Fruit fly (Drosophila melanogaster): ENCODE measurements around the gene Bre1.

Gene Bre1

DNA sequence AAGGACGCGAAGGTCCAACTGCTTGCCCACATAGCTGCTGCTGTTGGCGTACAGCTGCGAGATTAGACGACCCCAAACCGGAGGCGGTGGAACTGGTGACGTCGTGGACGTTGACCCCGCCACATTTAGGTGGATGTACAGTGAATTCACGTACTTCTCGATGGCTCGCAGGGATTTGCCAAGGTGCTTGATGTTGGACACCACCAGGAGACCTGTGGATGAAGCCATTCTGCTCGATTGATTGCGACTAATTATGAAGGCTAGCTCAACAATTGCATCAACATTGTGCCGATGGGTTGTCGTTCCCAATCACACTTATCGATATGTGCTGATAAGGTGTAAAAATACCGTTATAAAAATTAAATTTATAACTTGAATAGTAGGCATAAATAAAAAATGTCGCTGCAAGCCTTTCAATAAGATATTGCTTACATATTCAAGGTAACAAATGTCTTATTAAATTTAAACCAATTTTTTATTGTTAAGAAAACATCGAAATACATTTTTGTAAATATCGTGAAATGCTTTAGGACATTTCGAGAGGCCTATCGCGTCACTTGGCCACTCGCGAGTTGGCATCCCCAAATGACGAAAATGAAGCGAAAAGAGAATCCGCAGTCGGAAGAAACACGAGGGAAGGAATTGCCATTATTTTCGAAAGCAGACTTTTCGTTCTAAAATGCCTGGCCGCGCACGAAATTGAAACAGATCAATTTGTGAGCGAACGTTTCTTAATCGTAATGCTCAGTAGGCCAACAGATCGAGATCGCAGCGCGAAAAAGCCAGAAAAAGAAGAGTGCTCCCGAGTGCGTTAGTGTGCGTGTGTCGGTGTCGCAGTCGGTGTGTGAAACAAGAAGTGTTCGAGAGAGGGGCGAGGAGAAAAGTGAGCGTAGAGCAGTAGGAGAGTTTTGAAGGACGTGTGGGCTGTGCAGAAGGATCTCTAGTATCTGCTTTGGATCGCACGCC is 25.2 kb downstream of the Bre1 start, which contains the start of the genes Ppat-Dpck and scny (continued):
- no peak for TF ChIP-seq tx (GFP tag; optimal IDR thresholded peaks at IDR 0.05)
- TF ChIP-seq nmo (GFP tag; optimal IDR thresholded peaks at IDR 0.05) = peak; percentile 68
- no peak for TF ChIP-seq CG32772 (GFP tag; IDR thresholded peaks at IDR 0.05)
- TF ChIP-seq Vsx1 (GFP tag; optimal IDR thresholded peaks at IDR 0.05) = no peak
- no peak for TF ChIP-seq E2f2 (GFP tag; IDR thresholded peaks at IDR 0.05)
- TF ChIP-seq dimm (GFP tag; IDR thresholded peaks at IDR 0.05) = no peak
- TF ChIP-seq CG6791 (GFP tag; IDR thresholded peaks at IDR 0.05; ENCODE audit: partially characterized antibody) = peak; percentile 88
- TF ChIP-seq CG1647 (GFP tag; optimal IDR thresholded peaks at IDR 0.05) = no peak
- TF ChIP-seq lola (GFP tag; optimal IDR thresholded peaks at IDR 0.05) = peak in 1 of 3 experiments; percentile 23
- no peak for TF ChIP-seq CG6254 (GFP tag; optimal IDR thresholded peaks at IDR 0.05)
- TF ChIP-seq CG8388 (GFP tag; optimal IDR thresholded peaks at IDR 0.05) = no peak
- TF ChIP-seq fd64A (GFP tag; optimal IDR thresholded peaks at IDR 0.05) = no peak
- peak; percentile 97 for TF ChIP-seq unc-4 (GFP tag; IDR thresholded peaks at IDR 0.05; ENCODE audit: partially characterized antibody)
- TF ChIP-seq CG11247 (GFP tag; IDR thresholded peaks at IDR 0.05) = 0 out of 2 replicates have a peak, but pooled peaks have one; percentile 30
- no peak for TF ChIP-seq Nf-YB (GFP tag; optimal IDR thresholded peaks at IDR 0.05)
- TF ChIP-seq otp (GFP tag; IDR thresholded peaks at IDR 0.05) = no peak
- no peak for TF ChIP-seq CG12104 (GFP tag; optimal IDR thresholded peaks at IDR 0.05)
- peak; percentile 10 for TF ChIP-seq gro (GFP tag; optimal IDR thresholded peaks at IDR 0.05)
- TF ChIP-seq Taf1 (GFP tag; IDR thresholded peaks at IDR 0.05) = 0 out of 2 replicates have a peak, but pooled peaks have one; percentile 13
- TF ChIP-seq Sry-β (GFP tag; optimal IDR thresholded peaks at IDR 0.05) = peak; percentile 0
- peak; percentile 70 for TF ChIP-seq CG10267 (tag; optimal IDR thresholded peaks at IDR 0.05)
- peak; percentile 48; the same call in 1 of the 3 replicates for TF ChIP-seq CG34422 (GFP tag; IDR thresholded peaks at IDR 0.05)
- no peak for TF ChIP-seq ranshi (GFP tag; IDR thresholded peaks at IDR 0.05)
- no peak for TF ChIP-seq odd (GFP tag; optimal IDR thresholded peaks at IDR 0.05)
- TF ChIP-seq CG11560 (tag; IDR thresholded peaks at IDR 0.05) = no peak
- peak; percentile 21 for TF ChIP-seq pho (GFP tag; optimal IDR thresholded peaks at IDR 0.05)
- no peak for TF ChIP-seq CG17568 (GFP tag; optimal IDR thresholded peaks at IDR 0.05)
- TF ChIP-seq CG8089 (GFP tag; optimal IDR thresholded peaks at IDR 0.05) = no peak
- TF ChIP-seq Med (GFP tag) = peak; percentile 72
- peak; percentile 6 for TF ChIP-seq CG34376 (GFP tag; optimal IDR thresholded peaks at IDR 0.05)
- no peak for TF ChIP-seq ase (GFP tag; IDR thresholded peaks at IDR 0.05)
- no peak for TF ChIP-seq zf30C (GFP tag; optimal IDR thresholded peaks at IDR 0.05)
- peak; percentile 98 for TF ChIP-seq Dll (GFP tag; IDR thresholded peaks at IDR 0.05; ENCODE audit: partially characterized antibody)
- TF ChIP-seq ems (GFP tag; optimal IDR thresholded peaks at IDR 0.05) = no peak
- TF ChIP-seq slou (GFP tag; optimal IDR thresholded peaks at IDR 0.05) = no peak
- peak; percentile 28 for TF ChIP-seq Spps (tag; optimal IDR thresholded peaks at IDR 0.05)
- peak; percentile 92 for TF ChIP-seq crol (GFP tag; IDR thresholded peaks at IDR 0.05)
- TF ChIP-seq MESR4 (GFP tag; optimal IDR thresholded peaks at IDR 0.05) = peak; percentile 91
- no peak for TF ChIP-seq mirr (GFP tag; optimal IDR thresholded peaks at IDR 0.05)
- peak; percentile 71; the same call in 2 of the 3 replicates for TF ChIP-seq CG7963 (GFP tag; IDR thresholded peaks at IDR 0.05; ENCODE audit: partially characterized antibody)
- no peak for TF ChIP-seq fu2 (GFP tag; optimal IDR thresholded peaks at IDR 0.05)
- peak; percentile 52 for TF ChIP-seq MBD-R2 (GFP tag; IDR thresholded peaks at IDR 0.05)
- TF ChIP-seq h (optimal IDR thresholded peaks at IDR 0.05) = no peak
- no peak for TF ChIP-seq ap (GFP tag; IDR thresholded peaks at IDR 0.05)
- TF ChIP-seq kni (GFP tag; optimal IDR thresholded peaks at IDR 0.05) = no peak
- peak; percentile 90 for TF ChIP-seq CG2129 (GFP tag; IDR thresholded peaks at IDR 0.05; ENCODE audit: partially characterized antibody)
- TF ChIP-seq CG30403 (GFP tag; optimal IDR thresholded peaks at IDR 0.05) = no peak
- no peak for TF ChIP-seq sob (GFP tag; IDR thresholded peaks at IDR 0.05)

Data from whole organism, embryonic.